Fruit fly (Drosophila melanogaster) whole organism, embryonic: ENCODE results near the gene CG7179.

Experiments
- CG10147 ChIP-seq: fragments of 200-800 bp; sonication (Bioruptor generic); optimal IDR thresholded peaks from 2 replicates; lab custom pipeline; 2019; ENCODE audit warnings: missing biosample characterization, mild to moderate bottlenecking, missing genetic modification characterization, moderate library complexity
- CG12391 ChIP-seq: fragments of 200-800 bp; sonication (Bioruptor generic); optimal IDR thresholded peaks from 3 replicates; lab custom pipeline; 2018; ENCODE audit warnings: missing biosample characterization, mild to moderate bottlenecking, missing genetic modification characterization, moderate library complexity
- CG12744 ChIP-seq: fragments of 200-800 bp; sonication (Bioruptor generic); optimal IDR thresholded peaks from 2 replicates; lab custom pipeline; 2016; ENCODE audit warnings: missing biosample characterization, missing genetic modification characterization
- CG12769 ChIP-seq: fragments of 200-800 bp; sonication (Bioruptor generic); optimal IDR thresholded peaks from 2 replicates; lab custom pipeline; 2019; ENCODE audit warnings: missing biosample characterization, mild to moderate bottlenecking, missing genetic modification characterization, moderate library complexity
- CG13424 ChIP-seq: fragments of 200-800 bp; sonication (Bioruptor generic); optimal IDR thresholded peaks from 2 replicates; lab custom pipeline; 2019; ENCODE audit warnings: missing biosample characterization, mild to moderate bottlenecking, missing genetic modification characterization, moderate library complexity
- CG13894 ChIP-seq: fragments of 200-800 bp; sonication (Bioruptor generic); optimal IDR thresholded peaks from 3 replicates; lab custom pipeline; 2018; ENCODE audit warnings: missing biosample characterization, mild to moderate bottlenecking, missing genetic modification characterization, moderate library complexity
- CG14014 ChIP-seq: fragments of 200-800 bp; sonication (Bioruptor generic); IDR thresholded peaks from 2 replicates; pipeline ENCODE4 v1.3.6; 2022; ENCODE audit warnings: missing biosample characterization, missing genetic modification characterization
- CG14965 ChIP-seq: fragments of 200-800 bp; sonication (Bioruptor generic); optimal IDR thresholded peaks from 2 replicates; lab custom pipeline; 2016; ENCODE audit warnings: missing biosample characterization, missing genetic modification characterization, borderline replicate concordance
- CG15269 ChIP-seq: fragments of 200-800 bp; sonication (Bioruptor generic); optimal IDR thresholded peaks from 2 replicates; lab custom pipeline; 2018; ENCODE audit warnings: missing biosample characterization, mild to moderate bottlenecking, missing genetic modification characterization, moderate library complexity
- CG17186 ChIP-seq: fragments of 200-800 bp; sonication (Bioruptor generic); optimal IDR thresholded peaks from 3 replicates; lab custom pipeline; 2017; ENCODE audit warnings: missing biosample characterization, missing genetic modification reagents, missing genetic modification characterization
- CG17385 ChIP-seq: fragments of 200-800 bp; sonication (Bioruptor generic); optimal IDR thresholded peaks from 3 replicates; lab custom pipeline; 2018; ENCODE audit warnings: missing biosample characterization, mild to moderate bottlenecking, missing genetic modification characterization
- CG18262 ChIP-seq: fragments of 200-800 bp; optimal IDR thresholded peaks from 3 replicates; lab custom pipeline; 2019; ENCODE audit warnings: missing biosample characterization, mild to moderate bottlenecking, missing genetic modification characterization, moderate library complexity
- CG2202 ChIP-seq: fragments of 200-800 bp; sonication (Bioruptor generic); optimal IDR thresholded peaks from 2 replicates; lab custom pipeline; 2018; ENCODE audit warnings: missing biosample characterization, mild to moderate bottlenecking, missing genetic modification characterization
- CG31441 ChIP-seq: fragments of 200-800 bp; sonication (Bioruptor generic); IDR thresholded peaks from 2 replicates; pipeline ENCODE4 v1.3.6; 2022; ENCODE audit warnings: missing biosample characterization, missing genetic modification characterization
- CG33213 ChIP-seq: fragments of 200-800 bp; sonication (Bioruptor generic); optimal IDR thresholded peaks from 3 replicates; lab custom pipeline; 2016; ENCODE audit warnings: missing biosample characterization, missing genetic modification characterization
- CG3726 ChIP-seq: fragments of 200-800 bp; sonication (Bioruptor generic); IDR thresholded peaks from 3 replicates; pipeline ENCODE4, ENCODE4 v1.3.6; 2022; ENCODE audit warnings: missing biosample characterization, missing genetic modification characterization
- CG42726 ChIP-seq: fragments of 200-800 bp; sonication (Bioruptor generic); IDR thresholded peaks from 2 replicates; pipeline ENCODE4 v1.3.6; 2022; ENCODE audit warnings: missing biosample characterization, missing genetic modification characterization; ENCODE audit not compliant: partially characterized antibody
- CG43689 ChIP-seq: fragments of 200-800 bp; sonication (Bioruptor generic); IDR thresholded peaks from 2 replicates; pipeline ENCODE4 v1.3.6; 2022; ENCODE audit warnings: missing biosample characterization, missing genetic modification characterization
- CG5245 ChIP-seq: fragments of 200-800 bp; sonication (Bioruptor generic); optimal IDR thresholded peaks from 3 replicates; lab custom pipeline; 2016; ENCODE audit warnings: missing biosample characterization, missing genetic modification characterization
- CG8765 ChIP-seq: fragments of 200-800 bp; sonication (Bioruptor generic); IDR thresholded peaks from 2 replicates; pipeline ENCODE4 v1.3.6; 2022; ENCODE audit warnings: missing biosample characterization, missing genetic modification characterization
- CG9797 ChIP-seq: fragments of 200-800 bp; sonication (Bioruptor generic); optimal IDR thresholded peaks from 3 replicates; lab custom pipeline; 2018; ENCODE audit warnings: missing biosample characterization, mild to moderate bottlenecking, missing genetic modification characterization
- Dip2 ChIP-seq: fragments of 200-800 bp; sonication (Bioruptor generic); IDR thresholded peaks from 2 replicates; pipeline ENCODE4 v1.3.6; 2022; ENCODE audit warnings: missing biosample characterization, missing genetic modification characterization
- ERR ChIP-seq: fragments of 200-800 bp; sonication (Bioruptor generic); optimal IDR thresholded peaks from 2 replicates; lab custom pipeline; 2016; ENCODE audit warnings: missing biosample characterization, missing genetic modification characterization
- H15 ChIP-seq: fragments of 200-800 bp; sonication (Bioruptor generic); IDR thresholded peaks from 3 replicates; pipeline ENCODE4 v1.3.6; 2022; ENCODE audit warnings: missing biosample characterization, missing genetic modification characterization
- HLHmδ ChIP-seq: fragments of 200-800 bp; sonication (Bioruptor generic); optimal IDR thresholded peaks from 2 replicates; lab custom pipeline; 2018; ENCODE audit warnings: missing biosample characterization, mild to moderate bottlenecking, missing genetic modification characterization, moderate library complexity
- Hsf ChIP-seq: fragments of 200-800 bp; sonication (Bioruptor generic); optimal IDR thresholded peaks from 3 replicates; lab custom pipeline; 2016; ENCODE audit warnings: missing biosample characterization, missing genetic modification characterization
- Meics ChIP-seq: fragments of 200-800 bp; sonication (Bioruptor generic); optimal IDR thresholded peaks from 2 replicates; lab custom pipeline; 2017; ENCODE audit warnings: missing biosample characterization, mild to moderate bottlenecking, missing genetic modification characterization
- Nf-YB ChIP-seq: fragments of 200-800 bp; sonication (Bioruptor generic); optimal IDR thresholded peaks from 3 replicates; lab custom pipeline; 2019; ENCODE audit warnings: missing biosample characterization, mild to moderate bottlenecking, missing genetic modification characterization, moderate library complexity
- NfI ChIP-seq: fragments of 200-800 bp; sonication (Bioruptor generic); optimal IDR thresholded peaks from 3 replicates; lab custom pipeline; 2018; ENCODE audit warnings: missing biosample characterization, mild to moderate bottlenecking, missing genetic modification characterization, moderate library complexity
- Sry-δ ChIP-seq: fragments of 200-800 bp; sonication (Bioruptor generic); optimal IDR thresholded peaks from 2 replicates; lab custom pipeline; 2016; ENCODE audit warnings: missing biosample characterization, missing genetic modification characterization
- Ssrp ChIP-seq: fragments of 200-800 bp; sonication (Bioruptor generic); optimal IDR thresholded peaks from 2 replicates; lab custom pipeline; 2018; ENCODE audit warnings: missing biosample characterization, mild to moderate bottlenecking, missing genetic modification characterization, moderate library complexity
- Trl ChIP-seq, 3 experiments: fragments of >200 bp in 2 of 3; fragments of 200-800 bp in 1 of 3; sonication (Bioruptor generic) in 1 of 3; optimal IDR thresholded peaks; 2 replicates in 1 of 3; 3 replicates in 2 of 3; lab custom pipeline; 2016 to 2017; ENCODE audit warnings: missing biosample characterization in 1 of 3, missing genetic modification characterization in 1 of 3
- Xbp1 ChIP-seq: fragments of 200-800 bp; sonication (Bioruptor generic); optimal IDR thresholded peaks from 3 replicates; lab custom pipeline; 2016; ENCODE audit warnings: missing biosample characterization, mild to moderate bottlenecking, missing genetic modification characterization
- Xrp1 ChIP-seq: fragments of 200-800 bp; sonication (Bioruptor generic); IDR thresholded peaks from 2 replicates; pipeline ENCODE4 v1.3.6; 2022; ENCODE audit warnings: missing biosample characterization, missing genetic modification characterization
- ap ChIP-seq: fragments of 200-800 bp; sonication (Bioruptor generic); IDR thresholded peaks from 2 replicates; pipeline ENCODE4 v1.3.6; 2022; ENCODE audit warnings: missing biosample characterization, missing genetic modification characterization
- br ChIP-seq: fragments of >200 bp; optimal IDR thresholded peaks from 2 replicates; lab custom pipeline; 2017
- caup ChIP-seq: fragments of 200-800 bp; sonication (Bioruptor generic); optimal IDR thresholded peaks from 3 replicates; lab custom pipeline; 2017; ENCODE audit warnings: missing biosample characterization, mild to moderate bottlenecking, missing genetic modification characterization, moderate library complexity; ENCODE audit not compliant: severe bottlenecking
- cwo ChIP-seq: fragments of 200-800 bp; sonication (Bioruptor generic); optimal IDR thresholded peaks from 3 replicates; lab custom pipeline; 2017; ENCODE audit warnings: missing biosample characterization, missing genetic modification characterization, mild to moderate bottlenecking, moderate library complexity, missing genetic modification reagents
- en ChIP-seq: fragments of 200-800 bp; sonication (Bioruptor generic); optimal IDR thresholded peaks from 2 replicates; lab custom pipeline; 2016; ENCODE audit warnings: missing biosample characterization, missing genetic modification characterization
- kah ChIP-seq: fragments of 200-800 bp; sonication (Bioruptor generic); optimal IDR thresholded peaks from 2 replicates; lab custom pipeline; 2018; ENCODE audit warnings: missing biosample characterization, mild to moderate bottlenecking, missing genetic modification characterization
- lola ChIP-seq, 3 experiments: fragments of >200 bp in 2 of 3; fragments of 200-800 bp in 1 of 3; sonication (Bioruptor generic) in 1 of 3; optimal IDR thresholded peaks; 2 replicates each; lab custom pipeline; 2017 to 2019; ENCODE audit warnings: missing biosample characterization in 3 of 3, missing genetic modification characterization in 3 of 3, mild to moderate bottlenecking in 1 of 3, moderate library complexity in 1 of 3
- mirr ChIP-seq: fragments of 200-800 bp; sonication (Bioruptor generic); optimal IDR thresholded peaks from 3 replicates; lab custom pipeline; 2018; ENCODE audit warnings: missing biosample characterization, mild to moderate bottlenecking, missing genetic modification characterization
- pum ChIP-seq: fragments of 200-800 bp; sonication (Bioruptor generic); optimal IDR thresholded peaks from 2 replicates; lab custom pipeline; 2016; ENCODE audit warnings: missing biosample characterization, missing genetic modification characterization
- run ChIP-seq: fragments of 200-800 bp; sonication (Bioruptor generic); optimal IDR thresholded peaks from 3 replicates; lab custom pipeline; 2018; ENCODE audit warnings: missing biosample characterization, mild to moderate bottlenecking, missing genetic modification characterization
- shn ChIP-seq: fragments of 200-800 bp; sonication (Bioruptor generic); optimal IDR thresholded peaks from 3 replicates; lab custom pipeline; 2016; ENCODE audit warnings: missing biosample characterization, missing genetic modification characterization
- slbo ChIP-seq: fragments of 200-800 bp; sonication (Bioruptor generic); IDR thresholded peaks from 2 replicates; pipeline ENCODE4 v1.3.6; 2022; ENCODE audit warnings: missing biosample characterization, missing genetic modification characterization
- so ChIP-seq: fragments of 200-800 bp; sonication (Bioruptor generic); IDR thresholded peaks from 3 replicates; pipeline ENCODE4 v1.3.6; 2022; ENCODE audit warnings: missing biosample characterization, missing genetic modification characterization
- sug ChIP-seq: fragments of 200-800 bp; optimal IDR thresholded peaks from 2 replicates; lab custom pipeline; 2019; ENCODE audit warnings: missing biosample characterization, mild to moderate bottlenecking, missing genetic modification characterization, moderate library complexity
- toy ChIP-seq: fragments of 200-800 bp; sonication (Bioruptor generic); IDR thresholded peaks from 2 replicates; pipeline ENCODE4 v1.3.6; 2022; ENCODE audit warnings: missing biosample characterization, missing genetic modification characterization

CG7179 gene

DNA sequence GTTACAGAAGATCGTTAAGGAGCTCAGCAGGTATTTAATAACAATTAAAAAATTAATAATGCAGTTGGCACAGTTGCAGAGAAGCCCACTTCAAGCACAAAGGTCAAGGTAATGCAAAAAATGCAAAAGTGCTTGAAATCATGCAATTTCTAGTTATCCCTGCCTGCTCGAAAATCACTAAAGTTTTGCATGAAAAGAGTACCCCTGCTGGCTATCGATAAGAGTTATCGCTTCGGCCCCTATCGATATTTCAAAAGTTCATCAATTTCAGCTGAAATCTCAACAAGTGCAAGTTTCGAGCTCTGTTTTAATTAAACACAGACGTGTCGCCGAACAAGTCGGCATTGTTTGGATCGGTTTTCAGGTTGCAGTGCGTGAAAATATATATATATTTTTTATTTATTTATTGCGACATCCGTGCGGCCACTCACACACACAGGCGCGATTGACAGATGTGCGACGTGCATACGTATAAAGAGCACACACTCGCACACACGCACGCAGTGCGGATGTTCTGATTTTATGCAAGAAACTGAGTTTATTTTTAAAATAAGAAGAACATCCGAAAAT lies 43.5 kb upstream of the CG7179 start (continued):
- TF ChIP-seq CG33213 (GFP tag; lab: Kevin White, UChicago) (peak; percentile 38), Meics (GFP tag; lab: Kevin White, UChicago) (peak; percentile 68), CG3726 (GFP tag; lab: Robert Waterston, UW) (peak; percentile 29; the same call in 1 of the 3 replicates), Ssrp (tag; lab: Kevin White, UChicago) (peak; percentile 40), Trl (optimal IDR thresholded peaks at IDR 0.05; lab: Kevin White, UChicago) (no peak), Trl (GFP tag; optimal IDR thresholded peaks at IDR 0.05; lab: Kevin White, UChicago) (peak; percentile 45), CG13894 (tag; lab: Kevin White, UChicago) (no peak), CG12769 (tag; lab: Kevin White, UChicago) (no peak), CG2202 (no peak), sug (tag; lab: Kevin White, UChicago) (peak; percentile 58), CG14014 (GFP tag; lab: Robert Waterston, UW) (0 out of 2 replicates have a peak, but pooled peaks have one; percentile 55), Sry-δ (GFP tag; lab: Kevin White, UChicago) (peak; percentile 76), CG12391 (tag; lab: Kevin White, UChicago) (peak; percentile 51), CG18262 (tag; lab: Kevin White, UChicago) (peak; percentile 41), ap (no peak), ERR (GFP tag; lab: Kevin White, UChicago) (peak; percentile 45), CG13424 (tag; lab: Kevin White, UChicago) (peak; percentile 58), CG14965 (GFP tag; lab: Kevin White, UChicago) (no peak), Dip2 (GFP tag; lab: Robert Waterston, UW) (no peak), cwo (GFP tag; lab: Kevin White, UChicago) (no peak), toy (GFP tag; lab: Robert Waterston, UW) (0 out of 2 replicates have a peak, but pooled peaks have one; percentile 20), NfI (peak; percentile 61), caup (GFP tag; lab: Kevin White, UChicago) (peak; percentile 36), Xbp1 (peak; percentile 75), H15 (GFP tag; lab: Robert Waterston, UW) (peak; percentile 48; the same call in 1 of the 3 replicates), shn (GFP tag; lab: Kevin White, UChicago) (peak; percentile 46), lola (GFP tag; optimal IDR thresholded peaks at IDR 0.05; lab: Kevin White, UChicago) (peak in 1 of 3 experiments; percentile 47), so (GFP tag; lab: Robert Waterston, UW) (no peak), CG5245 (peak; percentile 10), pum (GFP tag; lab: Kevin White, UChicago) (no peak), slbo (GFP tag; lab: Robert Waterston, UW) (peak; percentile 72), CG8765 (GFP tag; lab: Robert Waterston, UW) (no peak), br (no peak), CG9797 (GFP tag; lab: Kevin White, UChicago) (peak; percentile 19), CG15269 (tag; lab: Kevin White, UChicago) (peak; percentile 62), en (GFP tag; lab: Kevin White, UChicago) (no peak), CG43689 (GFP tag; lab: Robert Waterston, UW) (no peak), Nf-YB (no peak), CG10147 (GFP tag; lab: Kevin White, UChicago) (no peak), CG31441 (GFP tag; lab: Robert Waterston, UW) (peak; percentile 74), HLHmδ (GFP tag; lab: Kevin White, UChicago) (no peak), CG42726 (peak; percentile 71; the same call in 1 of the 2 replicates), kah (GFP tag; lab: Kevin White, UChicago) (peak; percentile 68), mirr (GFP tag; lab: Kevin White, UChicago) (peak; percentile 33), CG17186 (GFP tag; lab: Kevin White, UChicago) (peak; percentile 12), Xrp1 (GFP tag; lab: Robert Waterston, UW) (peak; percentile 68), CG17385 (GFP tag; lab: Kevin White, UChicago) (no peak), Hsf (peak; percentile 71), run (tag; lab: Kevin White, UChicago) (no peak), CG12744 (GFP tag; lab: Kevin White, UChicago) (peak; percentile 36)
